Worm (Caenorhabditis elegans): ENCODE data around the gene Y57E12B.11.

- TF ChIP-seq pqm-1 (tag; optimal IDR thresholded peaks at IDR 0.05) = no peak
- no peak for TF ChIP-seq tbx-2 (tag; optimal IDR thresholded peaks at IDR 0.05)
- TF ChIP-seq dve-1 (tag; optimal IDR thresholded peaks at IDR 0.05) = no peak
Measured at ce11 chrV:6926633-6927032, 23.0 kb downstream of the Y57E12B.11 start.

Data from whole organism, late embryonic.